Fruit fly (Drosophila melanogaster) whole organism, larva: ENCODE data around the gene oc.
A peak's percentile ranks its signal among the peaks of the same experiment; 100 is the strongest.

Source experiments
- noc ChIP-seq: fragments of 200-800 bp; sonication (Bioruptor generic); optimal IDR thresholded peaks from 3 replicates; lab custom pipeline; 2019; ENCODE audit warnings: missing biosample characterization, mild to moderate bottlenecking, missing genetic modification characterization, moderate library complexity

The oc gene

DNA sequence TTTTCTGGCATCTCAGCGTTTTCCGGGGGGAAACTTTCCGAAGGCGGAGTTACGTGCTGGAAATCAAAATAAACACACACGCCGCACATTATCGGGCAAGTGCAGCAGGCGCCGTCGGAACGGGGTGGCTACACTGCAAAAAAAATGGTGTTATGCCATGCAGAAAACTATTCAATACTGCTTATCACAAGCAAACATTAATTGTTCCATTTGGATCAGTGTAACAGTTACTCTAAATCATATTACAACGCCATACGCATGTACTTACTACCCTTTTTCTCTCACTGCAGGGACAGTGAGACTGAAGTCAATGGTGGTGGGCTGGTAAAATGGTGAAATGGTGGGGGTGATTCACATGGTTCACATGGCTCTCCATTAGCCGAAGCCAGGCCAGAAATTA, 23.3 kb downstream of the oc start:
- TF ChIP-seq noc (tag; lab: Kevin White, UChicago) = no peak

DNA sequence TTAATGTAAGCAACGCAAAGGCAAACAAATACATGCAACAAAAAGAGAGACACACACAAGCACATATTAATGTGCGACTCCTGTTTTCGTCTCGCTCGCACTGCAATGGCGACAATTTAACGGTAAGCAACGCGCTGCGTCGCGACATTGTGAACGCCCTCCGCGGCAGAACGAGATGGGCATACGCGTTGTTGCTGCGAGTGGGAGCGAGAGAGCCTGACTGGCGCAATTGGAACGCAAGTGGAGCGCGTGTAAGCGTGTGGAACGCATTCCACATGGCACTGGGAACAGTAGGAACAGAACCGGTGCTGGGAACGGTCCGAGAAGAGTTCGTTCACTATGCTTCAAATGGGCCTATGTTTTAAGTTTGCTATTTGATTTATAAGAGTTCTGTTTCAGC, 25.6 kb downstream of the oc start:
- TF ChIP-seq noc (tag; lab: Kevin White, UChicago) = no peak

DNA sequence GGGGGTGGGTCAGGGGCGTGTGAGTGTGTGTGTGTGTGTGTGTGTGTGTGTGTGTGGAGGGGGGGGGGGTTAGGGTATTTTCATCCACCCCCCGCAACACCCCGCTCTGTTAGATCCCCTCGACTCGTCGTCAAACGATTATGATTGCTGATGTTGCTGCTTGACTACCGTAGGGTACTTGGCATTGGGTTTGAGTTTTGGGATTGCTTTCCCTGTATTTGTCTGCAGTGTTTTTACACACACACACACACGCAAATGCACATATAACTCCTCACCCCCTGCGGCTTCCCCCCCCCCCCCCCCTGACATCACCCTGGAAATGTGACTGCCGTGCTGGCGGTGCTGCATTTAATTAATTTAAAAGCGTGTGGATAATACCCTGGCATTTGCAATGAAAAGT, 28.1 kb downstream of the oc start:
- TF ChIP-seq noc (tag; lab: Kevin White, UChicago) = no peak

DNA sequence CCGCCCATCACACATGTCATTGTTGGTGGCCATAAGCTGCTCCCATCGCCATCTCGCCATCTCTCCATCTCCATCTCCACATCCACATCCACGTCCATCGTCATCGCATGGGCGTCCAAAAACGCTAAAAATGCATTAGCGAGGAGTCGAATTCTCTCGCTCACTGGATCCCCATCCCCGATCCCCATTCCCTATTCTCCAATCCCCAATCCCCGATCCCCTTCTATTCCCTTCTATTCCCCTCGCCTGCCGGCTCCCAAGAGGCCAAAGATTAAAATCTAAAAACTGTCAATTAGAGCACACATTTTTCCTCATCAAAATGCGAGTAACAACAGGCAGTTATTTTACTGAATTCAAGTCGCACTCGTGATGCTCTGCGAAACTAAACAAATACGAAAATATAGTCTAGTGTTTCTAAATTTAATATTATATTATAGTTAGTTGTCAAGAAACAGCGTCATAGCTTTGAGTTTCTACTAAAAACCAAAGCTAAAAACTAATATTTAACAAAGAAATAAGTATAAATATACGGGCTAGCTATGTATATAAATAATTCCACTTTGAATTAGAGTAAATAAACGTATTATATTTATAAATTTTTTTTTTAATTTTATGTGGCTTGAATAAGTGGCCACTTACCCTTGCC, 33.6 kb downstream of the oc start:
- TF ChIP-seq noc (tag; lab: Kevin White, UChicago) = no peak

DNA sequence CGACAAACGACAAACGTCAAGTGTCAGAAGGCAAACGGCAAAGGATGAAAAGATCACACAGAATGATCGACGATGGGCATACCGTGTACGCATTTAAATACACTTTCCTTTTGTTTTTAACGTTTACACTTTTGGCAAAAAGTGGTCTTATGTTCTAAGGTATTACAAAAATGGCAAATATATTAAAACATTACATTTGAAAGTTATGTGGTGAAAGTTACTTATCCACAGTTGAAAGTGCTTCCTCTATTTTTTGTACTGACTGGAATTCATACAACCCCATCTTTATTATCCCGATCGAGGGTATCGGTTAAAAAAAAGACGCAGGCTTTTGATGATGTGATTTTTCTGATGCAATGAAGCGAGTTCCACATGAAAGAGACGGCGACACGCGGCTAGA, 34.2 kb downstream of the oc start:
- no peak for TF ChIP-seq noc (tag; lab: Kevin White, UChicago)

DNA sequence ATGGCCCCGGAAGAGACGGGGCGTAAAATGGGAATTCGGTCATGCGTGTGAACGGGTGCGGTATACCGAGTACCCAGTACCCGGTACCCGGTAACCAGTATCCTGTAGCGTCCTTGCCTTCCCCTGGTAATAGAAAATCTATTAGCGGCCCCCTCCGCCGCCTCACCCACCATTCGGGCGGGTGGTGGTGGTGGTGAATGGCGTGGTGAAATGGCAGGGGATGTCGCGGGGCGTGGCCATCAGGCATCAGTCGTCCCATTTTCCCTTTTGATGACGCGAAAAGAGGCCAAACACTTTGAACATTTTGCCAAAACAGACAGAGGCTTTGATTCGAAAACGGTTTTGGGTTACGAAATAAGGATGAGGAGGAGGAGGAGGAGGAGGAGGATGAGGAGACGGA, 42.6 kb downstream of the oc start:
- TF ChIP-seq noc (tag; lab: Kevin White, UChicago) = no peak

DNA sequence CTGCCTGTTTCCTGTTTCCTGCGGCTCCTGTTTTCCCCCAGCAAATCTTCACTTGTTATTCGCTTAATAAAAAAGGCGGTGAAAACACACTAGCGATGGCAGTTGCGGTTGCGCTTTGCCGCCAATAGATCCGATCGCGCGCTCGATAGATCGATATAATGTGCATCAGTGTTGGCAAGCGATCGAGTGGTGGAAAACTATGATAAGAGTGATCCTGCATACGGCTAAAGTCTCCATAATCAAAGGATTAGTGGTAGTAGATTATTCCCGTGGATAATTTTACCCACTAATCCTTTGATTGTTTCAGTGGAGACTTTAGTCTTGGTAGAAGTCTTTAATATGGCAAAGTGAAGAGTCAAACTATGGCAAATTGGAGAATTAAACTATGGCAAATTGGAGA, 44.3 kb downstream of the oc start, which contains the start of gene Caf1-180:
Caf1-180 (minus strand) TSS at position 99 of the 400 bp plus-strand sequence.
- TF ChIP-seq noc (tag; lab: Kevin White, UChicago) = no peak

DNA sequence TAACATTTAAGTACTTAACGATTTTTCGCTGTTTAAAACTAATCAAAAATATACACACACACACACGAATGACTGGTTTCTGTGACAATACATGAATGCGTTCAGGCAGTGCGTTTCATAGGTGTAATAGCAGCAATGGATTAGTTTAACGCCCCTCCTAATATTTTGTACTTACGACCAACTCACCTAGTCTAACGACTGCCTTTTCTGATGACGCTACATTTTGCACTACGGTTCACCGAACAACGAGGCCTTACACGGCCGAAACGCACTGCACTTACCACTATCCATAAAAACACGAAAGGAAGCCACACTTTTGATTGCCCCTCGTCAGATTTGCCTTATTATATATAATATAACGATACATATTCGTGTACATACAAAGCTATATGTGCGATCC, 49.3 kb downstream of the oc start:
- no peak for TF ChIP-seq noc (tag; lab: Kevin White, UChicago)

DNA sequence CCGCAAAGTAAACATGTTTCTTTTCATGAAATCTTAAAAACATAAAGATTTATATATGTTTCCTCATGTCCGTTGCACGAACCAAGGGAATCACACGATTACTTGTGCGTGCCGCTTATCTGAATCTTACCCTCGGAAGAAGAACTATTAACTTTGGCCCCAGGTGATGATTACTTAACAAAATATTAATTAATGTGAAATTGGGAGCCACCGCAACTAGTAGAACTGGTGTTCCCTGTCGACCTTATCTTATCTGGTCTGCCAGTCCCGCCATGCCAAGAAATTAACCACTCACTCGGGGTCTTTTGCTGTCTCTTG, 57.4 kb downstream of the oc start:
- TF ChIP-seq noc (tag; lab: Kevin White, UChicago) = no peak

DNA sequence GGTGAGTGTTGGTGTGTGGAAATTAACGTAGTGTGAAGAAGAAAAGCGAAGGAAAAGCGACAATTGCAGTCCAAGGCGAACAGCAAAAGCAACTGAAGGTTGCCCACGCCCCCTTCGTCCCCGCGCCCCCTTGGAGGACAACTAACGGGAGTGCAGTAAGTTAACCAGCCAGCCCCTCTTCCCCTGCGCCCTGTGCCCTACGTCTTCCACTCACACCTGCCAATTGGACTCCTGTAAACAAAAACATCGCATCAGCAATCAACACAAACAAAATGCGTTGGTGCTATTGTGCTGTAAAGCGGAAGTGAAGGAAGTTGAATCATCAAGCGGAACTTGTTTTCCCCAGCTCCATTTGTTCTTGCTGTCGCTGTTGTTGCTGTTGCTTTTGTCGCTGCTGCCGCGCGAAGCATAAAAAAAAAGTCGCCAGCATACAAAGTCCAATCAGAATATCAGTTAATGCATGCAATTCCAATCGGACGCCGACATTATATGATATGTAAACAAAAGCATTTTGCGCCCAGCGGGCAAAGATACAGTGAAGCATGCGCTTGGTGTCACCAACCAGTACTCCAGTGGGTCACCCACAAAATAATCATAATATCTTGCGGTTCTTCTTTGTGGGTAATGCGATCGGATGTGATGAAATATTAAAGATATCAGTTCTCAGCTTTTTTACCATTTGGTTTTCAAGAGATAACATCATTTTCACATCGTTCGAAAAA, 57.9 kb downstream of the oc start:
- no peak for TF ChIP-seq noc (tag; lab: Kevin White, UChicago)

DNA sequence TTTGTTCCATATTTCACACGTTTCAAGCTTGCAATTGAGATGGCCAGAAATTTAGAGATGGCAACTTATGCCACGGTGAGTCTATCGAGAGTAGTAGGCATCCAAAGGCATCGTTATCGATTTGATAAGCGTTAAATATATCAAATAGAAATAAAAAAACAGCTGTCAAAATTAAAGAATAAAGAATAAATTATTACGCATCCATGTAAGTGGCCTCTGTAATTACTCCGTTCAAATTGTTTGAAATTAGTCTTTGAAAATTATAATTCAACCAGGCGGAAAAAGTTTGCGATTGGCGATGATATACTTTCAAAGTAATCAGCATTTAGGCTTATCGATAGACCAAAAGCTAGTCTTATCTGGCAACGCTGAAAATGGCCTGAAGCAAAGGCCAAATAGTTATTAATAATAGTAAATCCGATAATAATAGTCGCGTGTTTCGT, 58.8 kb downstream of the oc start, which contains the start of the genes CG12659 and Crag:
CG12659 (minus strand) TSS at position 45 of the 443 bp plus-strand sequence.
Crag (plus strand) TSS at position 347 of the 443 bp plus-strand sequence.
- no peak for TF ChIP-seq noc (tag; lab: Kevin White, UChicago)

DNA sequence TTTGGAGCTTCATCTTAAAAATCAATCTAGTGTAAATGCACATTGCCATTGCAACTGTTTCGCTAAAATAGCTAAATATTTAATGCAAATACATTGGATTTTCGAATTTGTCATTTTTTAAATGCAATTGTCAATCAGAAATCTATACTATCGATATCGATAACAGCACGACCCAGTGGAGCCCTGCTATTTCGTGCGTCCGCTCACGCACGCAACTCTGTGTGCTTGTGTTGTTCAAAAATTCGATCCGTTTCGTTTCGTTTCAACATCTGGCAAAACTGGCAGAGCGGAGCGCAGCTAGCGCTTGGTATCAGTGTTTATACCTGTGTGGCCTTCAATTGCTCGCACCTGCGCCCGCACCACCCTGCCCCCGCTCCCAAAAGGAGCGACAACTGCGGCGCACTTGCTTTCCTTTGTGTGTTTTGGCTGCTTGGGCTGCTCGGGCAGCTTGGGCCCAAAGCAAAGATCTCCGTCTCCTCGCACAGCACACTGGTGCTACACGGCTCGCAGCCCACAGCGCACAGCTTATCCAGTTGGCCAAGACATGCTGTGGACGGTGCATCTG, 61.8 kb downstream of the oc start, which contains the start of gene CG12081:
CG12081 (plus strand) TSS at position 205 of the 565 bp plus-strand sequence.
- TF ChIP-seq noc (tag; lab: Kevin White, UChicago) = no peak

DNA sequence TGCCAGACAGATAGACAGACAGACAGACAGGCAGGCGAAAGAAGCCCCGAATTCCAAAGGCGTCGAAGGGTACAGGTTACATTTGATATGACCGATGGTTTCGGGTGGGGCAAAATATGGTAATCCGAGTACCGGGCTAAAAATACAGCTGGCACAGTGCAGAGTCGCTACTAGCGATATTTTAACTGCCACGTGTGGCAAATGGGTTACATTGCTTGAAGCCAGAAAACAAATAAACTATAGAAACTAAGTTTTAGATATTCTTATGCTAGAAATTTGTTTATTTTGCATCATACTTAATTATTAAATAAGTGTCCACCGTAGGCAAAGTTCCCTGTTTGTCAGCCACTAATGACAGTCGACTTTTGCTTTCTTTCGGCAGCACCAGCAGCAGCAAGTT, 67.3 kb downstream of the oc start:
- TF ChIP-seq noc (tag; lab: Kevin White, UChicago) = peak; percentile 36

DNA sequence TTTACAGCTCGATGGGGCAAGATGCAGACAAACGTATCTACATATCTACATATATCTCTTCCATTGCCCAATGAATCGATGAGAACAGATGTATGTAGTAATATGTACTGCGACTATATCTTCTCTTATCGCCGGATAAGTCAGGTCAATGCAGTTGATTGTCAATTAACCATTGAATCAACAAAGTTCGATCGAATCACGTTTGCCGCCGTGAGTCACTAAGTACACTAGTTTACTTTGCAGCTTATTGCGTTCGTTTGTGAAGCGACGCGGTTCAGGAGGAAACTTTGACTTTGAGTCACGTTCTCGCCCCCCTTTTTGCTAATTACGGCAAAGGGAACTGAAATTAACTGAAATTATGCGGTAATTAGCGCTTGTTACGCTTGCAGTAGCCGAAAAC, 69.7 kb downstream of the oc start:
- no peak for TF ChIP-seq noc (tag; lab: Kevin White, UChicago)
